Worm (Caenorhabditis elegans): ENCODE measurements around the gene fbxa-157.

ce11 chrV:17905765-17906164 lies 6.2 kb downstream of the fbxa-157 start:
- TF ChIP-seq pha-4 (tag; optimal IDR thresholded peaks at IDR 0.05) (no peak), nhr-12 (tag; optimal IDR thresholded peaks at IDR 0.05) (no peak), nhr-76 (tag; optimal IDR thresholded peaks at IDR 0.05) (no peak), nhr-28 (tag; optimal IDR thresholded peaks at IDR 0.05) (no peak), cnd-1 (tag; optimal IDR thresholded peaks at IDR 0.05) (no peak)

All from whole organism, mixed stage, embryonic.